Fruit fly (Drosophila melanogaster) whole organism, embryonic: ENCODE measurements around the gene Polr3E.

ENCODE experiments used
- Adf1 ChIP-seq: fragments of 200-800 bp; sonication (Bioruptor generic); IDR thresholded peaks from 2 replicates; pipeline ENCODE4 v1.3.6; 2022; ENCODE audit warnings: missing biosample characterization, missing genetic modification characterization
- B-H1 ChIP-seq: fragments of 200-800 bp; sonication (Bioruptor generic); IDR thresholded peaks from 3 replicates; pipeline ENCODE4 v1.3.6; 2022; ENCODE audit warnings: missing biosample characterization, missing genetic modification characterization
- CG10274 ChIP-seq: fragments of 200-800 bp; sonication (Bioruptor generic); optimal IDR thresholded peaks from 3 replicates; lab custom pipeline; 2017; ENCODE audit warnings: missing biosample characterization, mild to moderate bottlenecking, missing genetic modification characterization
- CG10431 ChIP-seq: fragments of 200-800 bp; sonication (Bioruptor generic); optimal IDR thresholded peaks from 3 replicates; lab custom pipeline; 2018; ENCODE audit warnings: missing biosample characterization, mild to moderate bottlenecking, missing genetic modification characterization
- CG10979 ChIP-seq: fragments of 200-800 bp; sonication (Bioruptor generic); optimal IDR thresholded peaks from 2 replicates; lab custom pipeline; 2018; ENCODE audit warnings: missing biosample characterization, mild to moderate bottlenecking, missing genetic modification characterization, moderate library complexity
- CG11696 ChIP-seq: fragments of 200-800 bp; sonication (Bioruptor generic); IDR thresholded peaks from 2 replicates; pipeline ENCODE4 v1.3.6; 2022; ENCODE audit warnings: missing biosample characterization, missing genetic modification characterization
- CG13287 ChIP-seq: fragments of 200-800 bp; sonication (Bioruptor generic); IDR thresholded peaks from 2 replicates; pipeline ENCODE4 v1.3.6; 2022; ENCODE audit warnings: missing biosample characterization, missing genetic modification characterization; ENCODE audit not compliant: partially characterized antibody
- CG17829 ChIP-seq: fragments of 200-800 bp; optimal IDR thresholded peaks from 2 replicates; lab custom pipeline; 2019; ENCODE audit warnings: missing biosample characterization, mild to moderate bottlenecking, missing genetic modification characterization, moderate library complexity
- CG1792 ChIP-seq: fragments of 200-800 bp; sonication (Bioruptor generic); optimal IDR thresholded peaks from 2 replicates; lab custom pipeline; 2016; ENCODE audit warnings: missing biosample characterization, missing genetic modification characterization
- CG1832 ChIP-seq: fragments of 200-800 bp; sonication (Bioruptor generic); optimal IDR thresholded peaks from 2 replicates; lab custom pipeline; 2017; ENCODE audit warnings: missing biosample characterization, mild to moderate bottlenecking, missing genetic modification characterization, inconsistent platforms
- CG18599 ChIP-seq: fragments of 200-800 bp; sonication (Bioruptor generic); optimal IDR thresholded peaks from 3 replicates; lab custom pipeline; 2017; ENCODE audit warnings: missing biosample characterization, missing genetic modification characterization, mild to moderate bottlenecking, moderate library complexity, missing genetic modification reagents
- CG2120 ChIP-seq: fragments of 200-800 bp; sonication (Bioruptor generic); optimal IDR thresholded peaks from 3 replicates; lab custom pipeline; 2016; ENCODE audit warnings: missing biosample characterization, missing genetic modification characterization
- CG3065 ChIP-seq: fragments of 200-800 bp; sonication (Bioruptor generic); optimal IDR thresholded peaks from 2 replicates; lab custom pipeline; 2016; ENCODE audit warnings: missing biosample characterization, missing genetic modification characterization
- CG31365 ChIP-seq: fragments of 200-800 bp; sonication (Bioruptor generic); optimal IDR thresholded peaks from 2 replicates; lab custom pipeline; 2018; ENCODE audit warnings: missing biosample characterization, mild to moderate bottlenecking, missing genetic modification characterization
- CG32767 ChIP-seq: fragments of 200-800 bp; sonication (Bioruptor generic); IDR thresholded peaks from 2 replicates; pipeline ENCODE4 v1.3.6; 2022; ENCODE audit warnings: missing biosample characterization, missing genetic modification characterization
- CG3995 ChIP-seq: fragments of 200-800 bp; sonication (Bioruptor generic); optimal IDR thresholded peaks from 3 replicates; lab custom pipeline; 2016; ENCODE audit warnings: missing biosample characterization, missing genetic modification characterization
- CG4707 ChIP-seq: fragments of 200-800 bp; sonication (Bioruptor generic); optimal IDR thresholded peaks from 2 replicates; lab custom pipeline; 2018; ENCODE audit warnings: missing biosample characterization, mild to moderate bottlenecking, missing genetic modification characterization, moderate library complexity
- CG6175 ChIP-seq: fragments of 200-800 bp; sonication (Bioruptor generic); IDR thresholded peaks from 3 replicates; pipeline ENCODE4 v1.3.6; 2022; ENCODE audit warnings: missing biosample characterization, missing genetic modification characterization
- CoRest ChIP-seq: fragments of 200-800 bp; sonication (Bioruptor generic); optimal IDR thresholded peaks from 3 replicates; lab custom pipeline; 2018; ENCODE audit warnings: missing biosample characterization, mild to moderate bottlenecking, missing genetic modification characterization, moderate library complexity
- Doc3 ChIP-seq: fragments of 200-800 bp; sonication (Bioruptor generic); IDR thresholded peaks from 3 replicates; pipeline ENCODE4 v1.3.6; 2022; ENCODE audit warnings: missing biosample characterization, missing genetic modification characterization; ENCODE audit not compliant: partially characterized antibody
- Ets65A ChIP-seq: fragments of 200-800 bp; sonication (Bioruptor generic); peaks from one replicate; lab custom pipeline; 2016; ENCODE audit warnings: missing biosample characterization, missing genetic modification characterization
- Jarid2 ChIP-seq: fragments of 200-800 bp; sonication (Bioruptor generic); optimal IDR thresholded peaks from 3 replicates; lab custom pipeline; 2017; ENCODE audit warnings: mild to moderate bottlenecking, missing biosample characterization, missing genetic modification reagents, missing genetic modification characterization
- Med ChIP-seq: fragments of 200-800 bp; sonication (Bioruptor generic); peaks from one replicate; lab custom pipeline; 2016; ENCODE audit warnings: missing biosample characterization, missing genetic modification characterization, mild to moderate bottlenecking, inconsistent platforms, moderate library complexity
- PHDP ChIP-seq: fragments of 200-800 bp; sonication (Bioruptor generic); optimal IDR thresholded peaks from 3 replicates; lab custom pipeline; 2018; ENCODE audit warnings: missing biosample characterization, mild to moderate bottlenecking, missing genetic modification characterization, moderate library complexity
- Sry-β ChIP-seq: fragments of 200-800 bp; sonication (Bioruptor generic); optimal IDR thresholded peaks from 2 replicates; lab custom pipeline; 2018; ENCODE audit warnings: missing biosample characterization, mild to moderate bottlenecking, missing genetic modification characterization, moderate library complexity
- Trl ChIP-seq, 3 experiments: fragments of >200 bp in 2 of 3; fragments of 200-800 bp in 1 of 3; sonication (Bioruptor generic) in 1 of 3; optimal IDR thresholded peaks; 2 replicates in 1 of 3; 3 replicates in 2 of 3; lab custom pipeline; 2016 to 2017; ENCODE audit warnings: missing biosample characterization in 1 of 3, missing genetic modification characterization in 1 of 3
- abd-A ChIP-seq: fragments of 200-800 bp; sonication (Bioruptor generic); optimal IDR thresholded peaks from 3 replicates; lab custom pipeline; 2019; ENCODE audit warnings: missing biosample characterization, mild to moderate bottlenecking, missing genetic modification characterization, moderate library complexity
- chinmo ChIP-seq: fragments of 200-800 bp; sonication (Bioruptor generic); IDR thresholded peaks from 4 replicates; pipeline ENCODE4 v1.3.6; 2022; ENCODE audit warnings: missing biosample characterization, missing genetic modification characterization; ENCODE audit not compliant: partially characterized antibody
- chm ChIP-seq: fragments of 200-800 bp; sonication (Bioruptor generic); IDR thresholded peaks from 2 replicates; pipeline ENCODE4 v1.3.6; 2022; ENCODE audit warnings: missing biosample characterization, missing genetic modification characterization
- crol ChIP-seq: fragments of 200-800 bp; sonication (Bioruptor generic); IDR thresholded peaks from 2 replicates; pipeline ENCODE4 v1.3.6; 2022; ENCODE audit warnings: missing biosample characterization, missing genetic modification characterization
- fd64A ChIP-seq: fragments of 200-800 bp; sonication (Bioruptor generic); optimal IDR thresholded peaks from 3 replicates; lab custom pipeline; 2018; ENCODE audit warnings: missing biosample characterization, mild to moderate bottlenecking, missing genetic modification characterization
- hbn ChIP-seq: fragments of 200-800 bp; sonication (Bioruptor generic); IDR thresholded peaks from 2 replicates; pipeline ENCODE4 v1.3.6; 2022; ENCODE audit warnings: missing biosample characterization, missing genetic modification characterization; ENCODE audit not compliant: partially characterized antibody
- insv ChIP-seq, 2 experiments: fragments of 200-800 bp; sonication (Bioruptor generic); optimal IDR thresholded peaks; 3 replicates each; lab custom pipeline; 2016 to 2018; ENCODE audit warnings: missing biosample characterization in 2 of 2, missing genetic modification characterization in 2 of 2
- jumu ChIP-seq: fragments of 200-800 bp; sonication (Bioruptor generic); optimal IDR thresholded peaks from 3 replicates; lab custom pipeline; 2016; ENCODE audit warnings: missing biosample characterization, missing genetic modification characterization
- nerfin-1 ChIP-seq: fragments of 200-800 bp; sonication (Bioruptor generic); optimal IDR thresholded peaks from 3 replicates; lab custom pipeline; 2019; ENCODE audit warnings: missing biosample characterization, mild to moderate bottlenecking, missing genetic modification characterization, moderate library complexity
- onecut ChIP-seq: fragments of 200-800 bp; sonication (Bioruptor generic); IDR thresholded peaks from 2 replicates; pipeline ENCODE4 v1.3.6; 2022; ENCODE audit warnings: missing biosample characterization, missing genetic modification characterization
- otp ChIP-seq: fragments of 200-800 bp; sonication (Bioruptor generic); IDR thresholded peaks from 3 replicates; pipeline ENCODE4, ENCODE4 v1.3.6; 2022; ENCODE audit warnings: missing biosample characterization, missing genetic modification characterization
- pb ChIP-seq: fragments of 200-800 bp; sonication (Bioruptor generic); optimal IDR thresholded peaks from 3 replicates; lab custom pipeline; 2016; ENCODE audit warnings: missing biosample characterization, missing genetic modification characterization
- pros ChIP-seq: fragments of 200-800 bp; sonication (Bioruptor generic); optimal IDR thresholded peaks from 3 replicates; lab custom pipeline; 2019; ENCODE audit warnings: missing biosample characterization, mild to moderate bottlenecking, missing genetic modification characterization, moderate library complexity
- repo ChIP-seq: fragments of 200-800 bp; sonication (Bioruptor generic); optimal IDR thresholded peaks from 2 replicates; lab custom pipeline; 2016; ENCODE audit warnings: missing biosample characterization, missing genetic modification characterization
- row ChIP-seq: fragments of 200-800 bp; sonication (Bioruptor generic); IDR thresholded peaks from 3 replicates; pipeline ENCODE4 v1.3.6; 2022; ENCODE audit warnings: missing biosample characterization, missing genetic modification characterization
- sens ChIP-seq: fragments of 200-800 bp; sonication (Bioruptor generic); peaks from one replicate; lab custom pipeline; 2016; ENCODE audit warnings: missing biosample characterization, missing genetic modification characterization
- seq ChIP-seq: fragments of 200-800 bp; sonication (Bioruptor generic); IDR thresholded peaks from 2 replicates; pipeline ENCODE4 v1.3.6; 2022; ENCODE audit warnings: missing biosample characterization, missing genetic modification characterization
- slp2 ChIP-seq: fragments of 200-800 bp; sonication (Bioruptor generic); optimal IDR thresholded peaks from 2 replicates; lab custom pipeline; 2016; ENCODE audit warnings: missing biosample characterization, missing genetic modification characterization
- sna ChIP-seq: fragments of 200-800 bp; sonication (Bioruptor generic); IDR thresholded peaks from 2 replicates; pipeline ENCODE4 v1.3.6; 2022; ENCODE audit warnings: missing biosample characterization, missing genetic modification characterization; ENCODE audit not compliant: partially characterized antibody
- sqz ChIP-seq: fragments of 200-800 bp; sonication (Bioruptor generic); optimal IDR thresholded peaks from 3 replicates; lab custom pipeline; 2018; ENCODE audit warnings: missing biosample characterization, mild to moderate bottlenecking, missing genetic modification characterization
- yki ChIP-seq: fragments of >200 bp; optimal IDR thresholded peaks from 3 replicates; lab custom pipeline; 2018

Gene Polr3E

dm6 chr3L:21047734-21048657 lies 16.4 kb downstream of the Polr3E start:
- TF ChIP-seq B-H1 (GFP tag; lab: Robert Waterston, UW): no peak
- TF ChIP-seq Trl (optimal IDR thresholded peaks at IDR 0.05; lab: Kevin White, UChicago): peak; percentile 85 to 94
- TF ChIP-seq Trl (GFP tag; optimal IDR thresholded peaks at IDR 0.05; lab: Kevin White, UChicago): no peak
- peak; percentile 15; the same call in 1 of the 2 replicates for TF ChIP-seq CG32767 (GFP tag; lab: Robert Waterston, UW)
- TF ChIP-seq Sry-β: no peak
- peak; percentile 61 for TF ChIP-seq onecut
- peak; percentile 26 for TF ChIP-seq sqz (GFP tag; lab: Kevin White, UChicago)
- TF ChIP-seq sens (GFP tag; lab: Kevin White, UChicago): peak; percentile 81
- TF ChIP-seq Med (GFP tag; lab: Kevin White, UChicago): peak; percentile 60
- no peak for TF ChIP-seq CG3995 (GFP tag; lab: Kevin White, UChicago)
- TF ChIP-seq Jarid2 (GFP tag; lab: Kevin White, UChicago): peak; percentile 58
- TF ChIP-seq CG10431 (GFP tag; lab: Kevin White, UChicago): peak; percentile 8
- peak; percentile 55; the same call in 1 of the 2 replicates for TF ChIP-seq seq (GFP tag; lab: Robert Waterston, UW)
- TF ChIP-seq pros: peak; percentile 23
- 0 out of 2 replicates have a peak, but pooled peaks have one; percentile 60 for TF ChIP-seq CG11696 (GFP tag; lab: Robert Waterston, UW)
- TF ChIP-seq nerfin-1 (tag; lab: Kevin White, UChicago): peak; percentile 25
- peak; percentile 76 for TF ChIP-seq Adf1
- TF ChIP-seq slp2: no peak
- peak; percentile 82 for TF ChIP-seq yki (lab: Kevin White, UChicago)
- TF ChIP-seq chinmo (GFP tag; lab: Robert Waterston, UW): 0 out of 4 replicates have a peak, but pooled peaks have one; percentile 47
- TF ChIP-seq CG3065: peak; percentile 56
- TF ChIP-seq CG18599 (GFP tag; lab: Kevin White, UChicago): peak; percentile 13
- peak; percentile 39 for TF ChIP-seq CG1832 (GFP tag; lab: Kevin White, UChicago)
- no peak for TF ChIP-seq CG10274 (GFP tag; lab: Kevin White, UChicago)
- no peak for TF ChIP-seq insv (GFP tag; optimal IDR thresholded peaks at IDR 0.05; lab: Kevin White, UChicago)
- no peak for TF ChIP-seq CG6175 (GFP tag; lab: Robert Waterston, UW)
- peak; percentile 20; the same call in 1 of the 2 replicates for TF ChIP-seq chm (GFP tag; lab: Robert Waterston, UW)

DNA sequence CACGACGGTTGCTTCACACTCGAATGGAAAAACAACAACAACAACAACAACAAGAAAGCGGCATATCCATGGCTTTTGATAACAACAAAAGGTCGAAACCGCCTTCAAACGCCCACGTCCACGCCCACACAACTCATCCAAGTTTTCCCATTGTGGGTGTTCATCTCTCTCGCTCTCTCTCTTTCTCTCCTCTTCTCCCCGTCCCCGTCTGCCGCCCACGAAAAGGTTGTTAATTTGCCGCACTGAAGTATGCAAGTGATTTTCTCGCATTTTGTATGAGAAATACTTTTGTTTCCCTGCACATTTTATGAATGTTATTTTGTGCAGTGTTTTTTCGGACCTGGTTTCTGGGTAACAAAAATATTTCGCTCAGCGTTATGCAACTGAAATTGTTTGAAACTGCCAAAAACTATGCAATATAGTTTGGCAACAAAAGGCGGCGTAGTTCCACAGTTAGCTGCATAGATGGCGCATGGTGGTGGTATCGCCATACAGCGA lies 17.8 kb downstream of the Polr3E start:
- TF ChIP-seq CG13287 (GFP tag; lab: Robert Waterston, UW) (peak; percentile 58), PHDP (tag; lab: Kevin White, UChicago) (peak; percentile 19), Ets65A (GFP tag; lab: Kevin White, UChicago) (peak; percentile 61), CG17829 (tag; lab: Kevin White, UChicago) (peak; percentile 49), crol (GFP tag; lab: Robert Waterston, UW) (peak; percentile 100), otp (GFP tag; lab: Robert Waterston, UW) (peak; percentile 40; the same call in 1 of the 3 replicates), CG31365 (tag; lab: Kevin White, UChicago) (peak; percentile 27), repo (peak; percentile 5), Doc3 (no peak), CG10979 (tag; lab: Kevin White, UChicago) (peak; percentile 100), CG4707 (GFP tag; lab: Kevin White, UChicago) (no peak), row (GFP tag; lab: Robert Waterston, UW) (peak; percentile 47; the same call in 1 of the 3 replicates), hbn (GFP tag; lab: Robert Waterston, UW) (0 out of 2 replicates have a peak, but pooled peaks have one; percentile 22), abd-A (tag; lab: Kevin White, UChicago) (peak; percentile 38), CG2120 (GFP tag; lab: Kevin White, UChicago) (peak; percentile 13), jumu (GFP tag; lab: Kevin White, UChicago) (peak; percentile 4), CG1792 (GFP tag; lab: Kevin White, UChicago) (peak; percentile 6), pb (GFP tag; lab: Kevin White, UChicago) (peak; percentile 8), fd64A (GFP tag; lab: Kevin White, UChicago) (peak; percentile 10), Jarid2 (GFP tag; lab: Kevin White, UChicago) (peak; percentile 51), sna (0 out of 2 replicates have a peak, but pooled peaks have one; percentile 33), CoRest (tag; lab: Kevin White, UChicago) (peak; percentile 36)
